Worm (Caenorhabditis elegans) whole organism, L2 larva: ENCODE data around the gene srh-21.

Source experiments
- egl-27 ChIP-seq: sonication (generic microtip); optimal IDR thresholded peaks from 3 replicates; lab custom pipeline; 2017; ENCODE audit warnings: missing biosample characterization, missing genetic modification reagents, missing genetic modification characterization
- lin-39 ChIP-seq: fragments of 150-350 bp; optimal IDR thresholded peaks from 2 replicates; lab custom pipeline; 2014; ENCODE audit warnings: missing biosample characterization, missing genetic modification reagents, missing genetic modification characterization
- nhr-11 ChIP-seq: fragments of 150-350 bp; optimal IDR thresholded peaks from 2 replicates; lab custom pipeline; 2014; ENCODE audit warnings: missing biosample characterization, missing genetic modification characterization
- peb-1 ChIP-seq: fragments of 150-350 bp; optimal IDR thresholded peaks from 2 replicates; lab custom pipeline; 2014; ENCODE audit warnings: missing biosample characterization, missing genetic modification characterization
- ztf-11 ChIP-seq: sonication (generic microtip); optimal IDR thresholded peaks from 2 replicates; lab custom pipeline; 2017; ENCODE audit warnings: missing biosample characterization, missing genetic modification characterization

DNA sequence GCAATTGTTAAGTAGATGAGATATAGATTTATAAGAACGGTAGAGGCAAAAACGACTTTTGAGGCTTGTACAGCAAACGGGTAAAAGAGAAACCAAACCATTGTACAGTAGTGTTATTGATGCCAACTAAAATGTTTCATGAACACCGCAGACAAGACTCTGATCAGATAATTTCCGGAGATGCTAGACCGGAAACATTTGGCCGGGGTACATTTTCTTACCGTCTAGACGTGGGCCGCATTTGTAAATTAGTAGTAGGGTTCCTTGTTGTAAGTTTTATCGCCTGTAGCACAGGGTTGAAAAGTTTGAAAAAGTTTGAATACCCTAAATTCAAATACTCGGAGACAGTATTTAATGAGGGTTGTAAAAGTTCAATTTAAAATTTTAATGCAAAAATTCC lies 45.1 kb upstream of the srh-21 start, which contains the start of gene str-32:
- TF ChIP-seq egl-27 (tag; lab: Kevin White, UChicago), result no peak
- no peak for TF ChIP-seq nhr-11 (tag; lab: Kevin White, UChicago)
- no peak for TF ChIP-seq lin-39 (tag; lab: Kevin White, UChicago)
- no peak for TF ChIP-seq peb-1 (tag; lab: Kevin White, UChicago)
- TF ChIP-seq ztf-11 (tag; lab: Kevin White, UChicago), result no peak
